Worm (Caenorhabditis elegans) whole organism, L4/young adult: ENCODE measurements around the gene dcap-1.
A peak's percentile ranks its signal among the peaks of the same experiment; 100 is the strongest.

Source experiments
- W03F9.2 ChIP-seq: fragments of 150-350 bp; optimal IDR thresholded peaks from 2 replicates; lab custom pipeline; 2014; ENCODE audit warnings: missing biosample characterization, missing genetic modification characterization
- dao-5 ChIP-seq: sonication (generic microtip); optimal IDR thresholded peaks from 2 replicates; lab custom pipeline; 2016; ENCODE audit warnings: missing genotype, missing genetic modification characterization, moderate library complexity, missing compliant biosample characterization
- him-1 ChIP-seq: sonication (generic microtip); optimal IDR thresholded peaks from 2 replicates; lab custom pipeline; 2016; ENCODE audit warnings: missing genotype, missing genetic modification reagents, missing genetic modification characterization, missing compliant biosample characterization

Gene dcap-1

ce11 chrIV:1013233-1013798 is 41.3 kb downstream of the dcap-1 start:
- no peak for TF ChIP-seq him-1 (tag; lab: Kevin White, UChicago)
- no peak for TF ChIP-seq W03F9.2 (tag; lab: Kevin White, UChicago)
- TF ChIP-seq dao-5, result no peak

DNA sequence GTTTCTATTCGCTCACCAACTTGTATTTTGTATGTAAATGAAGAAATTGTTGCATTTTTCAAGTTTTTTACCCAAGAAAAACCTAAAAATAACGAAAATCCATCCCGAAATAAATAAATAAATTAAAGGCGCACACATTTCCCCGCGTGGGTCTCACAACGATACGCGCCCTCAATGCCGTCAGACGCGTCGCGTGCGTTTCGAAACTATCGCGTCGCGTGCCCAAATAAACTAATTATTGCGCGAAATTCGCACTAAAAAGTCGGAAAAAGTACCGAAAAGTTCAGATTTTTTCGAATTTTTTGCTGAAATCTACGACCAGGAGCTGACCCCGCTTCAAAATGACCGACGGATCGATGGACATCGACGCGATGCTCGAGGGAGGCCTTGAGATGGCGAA is 42.1 kb downstream of the dcap-1 start, which contains the start of gene rbm-39:
rbm-39 (plus strand) TSS at position 178 of the 400 bp plus-strand sequence.
- TF ChIP-seq W03F9.2 (tag; lab: Kevin White, UChicago) (peak; percentile 71), him-1 (tag; lab: Kevin White, UChicago) (no peak)

DNA sequence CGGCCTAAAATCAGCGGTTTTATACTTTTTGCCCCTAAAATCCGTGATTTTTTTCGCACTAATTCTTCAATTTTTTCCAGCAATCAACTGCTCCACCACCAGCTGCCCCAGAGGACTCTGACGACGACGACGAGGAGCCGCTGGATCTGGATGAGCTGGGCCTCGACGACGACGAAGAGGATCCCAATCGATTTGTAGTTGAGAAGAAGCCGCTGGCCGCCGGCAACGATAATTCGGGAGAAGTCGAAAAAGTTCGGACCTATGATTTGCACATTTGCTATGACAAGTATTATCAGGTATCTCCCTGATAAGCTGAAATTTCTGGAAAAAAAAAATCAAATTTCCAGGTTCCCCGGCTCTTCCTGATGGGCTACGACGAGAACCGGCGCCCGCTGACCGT is 42.8 kb downstream of the dcap-1 start:
- TF ChIP-seq dao-5 (no peak), him-1 (tag; lab: Kevin White, UChicago) (no peak), W03F9.2 (tag; lab: Kevin White, UChicago) (no peak)

DNA sequence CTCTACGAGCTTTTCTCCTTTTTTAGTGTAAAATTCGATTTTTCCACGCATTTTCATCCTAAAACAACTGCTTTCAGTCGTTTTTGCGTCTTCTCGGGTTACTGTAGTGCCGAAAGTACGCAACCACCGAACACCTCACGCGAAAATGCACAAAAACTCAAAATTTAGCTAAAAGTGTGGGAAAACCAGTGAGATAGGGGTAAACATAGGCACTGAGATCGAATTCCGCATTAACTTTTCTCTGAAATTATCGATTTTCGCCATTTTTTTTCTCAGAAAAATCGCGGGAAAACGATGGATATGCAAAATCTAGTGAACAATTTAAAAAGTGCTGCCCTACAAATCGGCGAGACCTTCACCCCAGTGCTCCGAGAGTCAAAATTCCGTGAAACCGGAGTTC is 44.4 kb downstream of the dcap-1 start, which contains the start of gene atg-3:
atg-3 (plus strand) TSS at position 301 of the 400 bp plus-strand sequence.
- TF ChIP-seq dao-5 (no peak), him-1 (tag; lab: Kevin White, UChicago) (no peak), W03F9.2 (tag; lab: Kevin White, UChicago) (no peak)

DNA sequence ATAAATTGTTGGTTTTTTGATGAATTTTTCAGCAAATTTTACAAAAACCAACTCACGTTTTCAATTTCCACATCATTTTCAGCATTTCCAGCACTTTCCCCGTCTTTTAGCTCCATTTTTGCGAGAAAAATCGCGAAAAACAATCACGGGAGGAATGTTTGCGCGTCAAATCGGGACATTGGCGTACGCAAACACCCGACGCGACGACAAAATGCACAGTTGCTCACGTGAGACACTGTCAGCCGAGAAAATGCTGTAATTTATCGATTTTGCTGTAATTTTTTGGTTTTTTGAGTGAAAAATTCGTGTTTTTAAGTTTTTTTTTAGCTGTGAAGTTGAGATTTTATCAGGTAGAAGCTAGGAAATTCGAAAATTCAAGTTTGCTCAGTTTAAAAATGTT is 45.0 kb downstream of the dcap-1 start, which contains the start of gene Y55F3AM.9:
Y55F3AM.9 (minus strand) TSS at position 189 of the 400 bp plus-strand sequence.
- TF ChIP-seq W03F9.2 (tag; lab: Kevin White, UChicago), result no peak
- no peak for TF ChIP-seq him-1 (tag; lab: Kevin White, UChicago)
- no peak for TF ChIP-seq dao-5

ce11 chrIV:1006662-1007061 is 47.9 kb downstream of the dcap-1 start:
- TF ChIP-seq dao-5, result no peak
- TF ChIP-seq W03F9.2 (tag; lab: Kevin White, UChicago), result no peak
- no peak for TF ChIP-seq him-1 (tag; lab: Kevin White, UChicago)

ce11 chrIV:1005761-1006160 is 48.8 kb downstream of the dcap-1 start, which contains the start of gene immp-2:
TSS of gene immp-2 (minus strand) at chrIV:1005861.
- no peak for TF ChIP-seq dao-5
- TF ChIP-seq him-1 (tag; lab: Kevin White, UChicago), result no peak
- TF ChIP-seq W03F9.2 (tag; lab: Kevin White, UChicago), result no peak
